Fruit fly (Drosophila melanogaster) whole organism, embryonic: ENCODE data around the gene CG7213.
A peak's percentile ranks its signal among the peaks of the same experiment; 100 is the strongest.

Source experiments
- Abd-B ChIP-seq: fragments of 200-800 bp; sonication (Bioruptor generic); optimal IDR thresholded peaks from 2 replicates; lab custom pipeline; 2018; ENCODE audit warnings: missing biosample characterization, mild to moderate bottlenecking, missing genetic modification characterization, moderate library complexity
- Bdp1 ChIP-seq: fragments of 200-800 bp; sonication (Bioruptor generic); optimal IDR thresholded peaks from 3 replicates; lab custom pipeline; 2016; ENCODE audit warnings: missing biosample characterization, missing genetic modification characterization
- Blimp-1 ChIP-seq: fragments of 200-800 bp; sonication (Bioruptor generic); optimal IDR thresholded peaks from 3 replicates; lab custom pipeline; 2018; ENCODE audit warnings: missing biosample characterization, missing genetic modification characterization, mild to moderate bottlenecking, moderate library complexity, missing genetic modification reagents
- Bteb2 ChIP-seq: fragments of 200-800 bp; sonication (Bioruptor generic); optimal IDR thresholded peaks from 2 replicates; lab custom pipeline; 2016; ENCODE audit warnings: missing biosample characterization, missing genetic modification characterization
- CG1024 ChIP-seq: fragments of 200-800 bp; sonication (Bioruptor generic); IDR thresholded peaks from 2 replicates; pipeline ENCODE4 v1.3.6; 2022; ENCODE audit warnings: missing biosample characterization, missing genetic modification characterization
- CG10321 ChIP-seq: fragments of 200-800 bp; sonication (Bioruptor generic); IDR thresholded peaks from 2 replicates; pipeline ENCODE4 v1.3.6; 2022; ENCODE audit warnings: missing biosample characterization, missing genetic modification characterization
- CG11504 ChIP-seq: fragments of 200-800 bp; sonication (Bioruptor generic); optimal IDR thresholded peaks from 3 replicates; lab custom pipeline; 2019; ENCODE audit warnings: missing biosample characterization, mild to moderate bottlenecking, missing genetic modification characterization, moderate library complexity
- CG1233 ChIP-seq: fragments of 200-800 bp; sonication (Bioruptor generic); optimal IDR thresholded peaks from 4 replicates; lab custom pipeline; 2018; ENCODE audit warnings: missing biosample characterization, mild to moderate bottlenecking, missing genetic modification characterization
- CG13424 ChIP-seq: fragments of 200-800 bp; sonication (Bioruptor generic); optimal IDR thresholded peaks from 2 replicates; lab custom pipeline; 2019; ENCODE audit warnings: missing biosample characterization, mild to moderate bottlenecking, missing genetic modification characterization, moderate library complexity
- CG14860 ChIP-seq: fragments of 200-800 bp; sonication (Bioruptor generic); IDR thresholded peaks from 3 replicates; pipeline ENCODE4 v1.3.6; 2022; ENCODE audit warnings: missing biosample characterization, missing genetic modification characterization; ENCODE audit not compliant: partially characterized antibody
- CG15601 ChIP-seq: fragments of 200-800 bp; sonication (Bioruptor generic); optimal IDR thresholded peaks from 3 replicates; lab custom pipeline; 2019; ENCODE audit warnings: missing biosample characterization, mild to moderate bottlenecking, missing genetic modification characterization, moderate library complexity
- CG1602 ChIP-seq: fragments of 200-800 bp; sonication (Bioruptor generic); optimal IDR thresholded peaks from 3 replicates; lab custom pipeline; 2016; ENCODE audit warnings: missing biosample characterization, missing genetic modification characterization
- CG2120 ChIP-seq: fragments of 200-800 bp; sonication (Bioruptor generic); optimal IDR thresholded peaks from 3 replicates; lab custom pipeline; 2016; ENCODE audit warnings: missing biosample characterization, missing genetic modification characterization
- CG2678 ChIP-seq: fragments of 200-800 bp; sonication (Bioruptor generic); optimal IDR thresholded peaks from 3 replicates; lab custom pipeline; 2019; ENCODE audit warnings: missing biosample characterization, mild to moderate bottlenecking, missing genetic modification characterization, moderate library complexity
- CG4282 ChIP-seq: fragments of 200-800 bp; sonication (Bioruptor generic); optimal IDR thresholded peaks from 2 replicates; lab custom pipeline; 2016; ENCODE audit warnings: missing biosample characterization, missing genetic modification characterization
- CG7963 ChIP-seq: fragments of 200-800 bp; sonication (Bioruptor generic); IDR thresholded peaks from 3 replicates; pipeline ENCODE4 v1.3.6; 2022; ENCODE audit warnings: missing biosample characterization, missing genetic modification characterization; ENCODE audit not compliant: partially characterized antibody
- Dip3 ChIP-seq: fragments of 200-800 bp; sonication (Bioruptor generic); optimal IDR thresholded peaks from 3 replicates; lab custom pipeline; 2016; ENCODE audit warnings: missing biosample characterization, missing genetic modification characterization
- HLHmδ ChIP-seq: fragments of 200-800 bp; sonication (Bioruptor generic); optimal IDR thresholded peaks from 2 replicates; lab custom pipeline; 2018; ENCODE audit warnings: missing biosample characterization, mild to moderate bottlenecking, missing genetic modification characterization, moderate library complexity
- Hr39 ChIP-seq: fragments of >200 bp; optimal IDR thresholded peaks from 2 replicates; lab custom pipeline; 2017
- Lpt ChIP-seq: fragments of >200 bp; optimal IDR thresholded peaks from 2 replicates; lab custom pipeline; 2018; ENCODE audit warnings: missing biosample characterization, missing genetic modification characterization
- NC2β ChIP-seq: fragments of 200-800 bp; sonication (Bioruptor generic); optimal IDR thresholded peaks from 2 replicates; lab custom pipeline; 2016; ENCODE audit warnings: missing biosample characterization, missing genetic modification characterization
- Nf-YA ChIP-seq: fragments of 200-800 bp; sonication (Bioruptor generic); IDR thresholded peaks from 2 replicates; pipeline ENCODE4 v1.3.6; 2022; ENCODE audit warnings: missing biosample characterization, missing genetic modification characterization
- Side ChIP-seq: fragments of 200-800 bp; sonication (Bioruptor generic); optimal IDR thresholded peaks from 2 replicates; lab custom pipeline; 2016; ENCODE audit warnings: missing biosample characterization, missing genetic modification characterization
- Sox102F ChIP-seq: fragments of 200-800 bp; sonication (Bioruptor generic); optimal IDR thresholded peaks from 2 replicates; lab custom pipeline; 2018; ENCODE audit warnings: missing biosample characterization, mild to moderate bottlenecking, missing genetic modification characterization, moderate library complexity
- Ssrp ChIP-seq: fragments of 200-800 bp; sonication (Bioruptor generic); optimal IDR thresholded peaks from 2 replicates; lab custom pipeline; 2018; ENCODE audit warnings: missing biosample characterization, mild to moderate bottlenecking, missing genetic modification characterization, moderate library complexity
- Usf ChIP-seq: fragments of 200-800 bp; sonication (Bioruptor generic); optimal IDR thresholded peaks from 2 replicates; lab custom pipeline; 2017; ENCODE audit warnings: missing genotype, missing biosample characterization, missing genetic modification characterization
- ato ChIP-seq: fragments of 200-800 bp; sonication (Bioruptor generic); IDR thresholded peaks from 2 replicates; pipeline ENCODE4 v1.3.6; 2022; ENCODE audit warnings: missing biosample characterization, missing genetic modification characterization; ENCODE audit not compliant: partially characterized antibody
- btn ChIP-seq: fragments of 200-800 bp; sonication (Bioruptor generic); optimal IDR thresholded peaks from 2 replicates; lab custom pipeline; 2016; ENCODE audit warnings: missing biosample characterization, missing genetic modification characterization
- cad ChIP-seq: fragments of >200 bp; optimal IDR thresholded peaks from 2 replicates; lab custom pipeline; 2017; ENCODE audit warnings: missing biosample characterization, missing genetic modification characterization
- crc ChIP-seq: fragments of 200-800 bp; sonication (Bioruptor generic); optimal IDR thresholded peaks from 2 replicates; lab custom pipeline; 2016; ENCODE audit warnings: missing biosample characterization, missing genetic modification characterization
- cwo ChIP-seq: fragments of 200-800 bp; sonication (Bioruptor generic); optimal IDR thresholded peaks from 3 replicates; lab custom pipeline; 2017; ENCODE audit warnings: missing biosample characterization, missing genetic modification characterization, mild to moderate bottlenecking, moderate library complexity, missing genetic modification reagents
- dysf ChIP-seq: fragments of 200-800 bp; sonication (Bioruptor generic); IDR thresholded peaks from 3 replicates; pipeline ENCODE4 v1.3.6; 2022; ENCODE audit warnings: missing biosample characterization, missing genetic modification characterization
- fu2 ChIP-seq: fragments of 200-800 bp; sonication (Bioruptor generic); optimal IDR thresholded peaks from 2 replicates; lab custom pipeline; 2016; ENCODE audit warnings: missing biosample characterization, missing genetic modification characterization
- gfzf ChIP-seq: fragments of 200-800 bp; sonication (Bioruptor generic); optimal IDR thresholded peaks from 2 replicates; lab custom pipeline; 2016; ENCODE audit warnings: missing biosample characterization, mild to moderate bottlenecking, missing genetic modification characterization, moderate library complexity
- gt ChIP-seq: fragments of 200-800 bp; sonication (Bioruptor generic); IDR thresholded peaks from 2 replicates; pipeline ENCODE4 v1.3.6; 2022; ENCODE audit warnings: missing biosample characterization, missing genetic modification characterization
- hb ChIP-seq: fragments of 200-800 bp; sonication (Bioruptor generic); IDR thresholded peaks from 3 replicates; pipeline ENCODE4 v1.3.6; 2022; ENCODE audit warnings: missing biosample characterization, missing genetic modification characterization; ENCODE audit not compliant: partially characterized antibody
- jumu ChIP-seq: fragments of 200-800 bp; sonication (Bioruptor generic); optimal IDR thresholded peaks from 3 replicates; lab custom pipeline; 2016; ENCODE audit warnings: missing biosample characterization, missing genetic modification characterization
- kah ChIP-seq: fragments of 200-800 bp; sonication (Bioruptor generic); optimal IDR thresholded peaks from 2 replicates; lab custom pipeline; 2018; ENCODE audit warnings: missing biosample characterization, mild to moderate bottlenecking, missing genetic modification characterization
- kay ChIP-seq: fragments of 200-800 bp; sonication (Bioruptor generic); optimal IDR thresholded peaks from 2 replicates; lab custom pipeline; 2016; ENCODE audit warnings: missing biosample characterization, missing genetic modification characterization
- lilli ChIP-seq: fragments of 200-800 bp; sonication (Bioruptor generic); optimal IDR thresholded peaks from 3 replicates; lab custom pipeline; 2016; ENCODE audit warnings: missing biosample characterization, missing genetic modification characterization
- maf-S ChIP-seq: fragments of 200-800 bp; sonication (Bioruptor generic); optimal IDR thresholded peaks from 2 replicates; lab custom pipeline; 2016; ENCODE audit warnings: missing biosample characterization, missing genetic modification characterization
- otp ChIP-seq: fragments of 200-800 bp; sonication (Bioruptor generic); IDR thresholded peaks from 3 replicates; pipeline ENCODE4, ENCODE4 v1.3.6; 2022; ENCODE audit warnings: missing biosample characterization, missing genetic modification characterization
- pho ChIP-seq: fragments of 200-800 bp; sonication (Bioruptor generic); optimal IDR thresholded peaks from 2 replicates; lab custom pipeline; 2016; ENCODE audit warnings: missing biosample characterization, missing genetic modification characterization
- run ChIP-seq: fragments of 200-800 bp; sonication (Bioruptor generic); optimal IDR thresholded peaks from 3 replicates; lab custom pipeline; 2018; ENCODE audit warnings: missing biosample characterization, mild to moderate bottlenecking, missing genetic modification characterization
- seq ChIP-seq: fragments of 200-800 bp; sonication (Bioruptor generic); IDR thresholded peaks from 2 replicates; pipeline ENCODE4 v1.3.6; 2022; ENCODE audit warnings: missing biosample characterization, missing genetic modification characterization
- so ChIP-seq: fragments of 200-800 bp; sonication (Bioruptor generic); IDR thresholded peaks from 3 replicates; pipeline ENCODE4 v1.3.6; 2022; ENCODE audit warnings: missing biosample characterization, missing genetic modification characterization
- toy ChIP-seq: fragments of 200-800 bp; sonication (Bioruptor generic); IDR thresholded peaks from 2 replicates; pipeline ENCODE4 v1.3.6; 2022; ENCODE audit warnings: missing biosample characterization, missing genetic modification characterization
- vfl ChIP-seq: fragments of 200-800 bp; sonication (Bioruptor generic); optimal IDR thresholded peaks from 2 replicates; lab custom pipeline; 2016; ENCODE audit warnings: missing biosample characterization, missing genetic modification characterization
- zen2 ChIP-seq: fragments of 200-800 bp; sonication (Bioruptor generic); IDR thresholded peaks from 3 replicates; pipeline ENCODE4 v1.3.6; 2022; ENCODE audit warnings: missing biosample characterization, missing genetic modification characterization; ENCODE audit not compliant: partially characterized antibody

Gene CG7213

dm6 chr3L:8186627-8187396 lies 53.6 kb downstream of the CG7213 start, which contains the start of the genes ERR and Atg18a (continued):
- TF ChIP-seq Sox102F: no peak
- TF ChIP-seq dysf (GFP tag; lab: Robert Waterston, UW): peak; percentile 90
- TF ChIP-seq CG15601: peak; percentile 87
- peak; percentile 75 for TF ChIP-seq Bteb2 (GFP tag; lab: Kevin White, UChicago)
- peak; percentile 60 for TF ChIP-seq Blimp-1
- 0 out of 3 replicates have a peak, but pooled peaks have one; percentile 50 for TF ChIP-seq otp
- peak; percentile 40 for TF ChIP-seq kay
- peak; percentile 72 for TF ChIP-seq vfl (GFP tag; lab: Kevin White, UChicago)
- TF ChIP-seq CG13424 (tag; lab: Kevin White, UChicago): peak; percentile 89
- TF ChIP-seq Bdp1 (GFP tag; lab: Kevin White, UChicago): peak; percentile 76
- peak; percentile 34; the same call in 1 of the 3 replicates for TF ChIP-seq CG7963 (GFP tag; lab: Robert Waterston, UW)
- TF ChIP-seq maf-S: peak; percentile 79
- TF ChIP-seq CG4282 (GFP tag; lab: Kevin White, UChicago): peak; percentile 4
- peak; percentile 88 for TF ChIP-seq Usf (GFP tag; lab: Kevin White, UChicago)
- peak; percentile 77 for TF ChIP-seq CG1233 (GFP tag; lab: Kevin White, UChicago)
- peak; percentile 92 for TF ChIP-seq lilli (GFP tag; lab: Kevin White, UChicago)
- TF ChIP-seq Abd-B (GFP tag; lab: Kevin White, UChicago): peak; percentile 92
- TF ChIP-seq CG1602 (GFP tag; lab: Kevin White, UChicago): peak; percentile 89
- peak; percentile 86 for TF ChIP-seq pho (GFP tag; lab: Kevin White, UChicago)
- peak; percentile 69 for TF ChIP-seq CG10321 (GFP tag; lab: Robert Waterston, UW)
- TF ChIP-seq gfzf (GFP tag; lab: Kevin White, UChicago): peak; percentile 11
- peak; percentile 36 for TF ChIP-seq crc (GFP tag; lab: Kevin White, UChicago)
- TF ChIP-seq gt (GFP tag; lab: Robert Waterston, UW): peak; percentile 71
- TF ChIP-seq run (tag; lab: Kevin White, UChicago): no peak
- TF ChIP-seq Nf-YA (GFP tag; lab: Robert Waterston, UW): no peak
- TF ChIP-seq Side (GFP tag; lab: Kevin White, UChicago): peak; percentile 68
- peak; percentile 88 for TF ChIP-seq Dip3 (GFP tag; lab: Kevin White, UChicago)
- TF ChIP-seq NC2β (GFP tag; lab: Kevin White, UChicago): peak; percentile 39
- TF ChIP-seq fu2 (GFP tag; lab: Kevin White, UChicago): peak; percentile 84
- TF ChIP-seq cwo (GFP tag; lab: Kevin White, UChicago): peak; percentile 51
- TF ChIP-seq Ssrp: peak; percentile 88
- TF ChIP-seq toy: peak; percentile 52; the same call in 1 of the 2 replicates
- TF ChIP-seq CG14860 (GFP tag; lab: Robert Waterston, UW): peak; percentile 36; the same call in 1 of the 3 replicates
- TF ChIP-seq cad (GFP tag; lab: Kevin White, UChicago): no peak
- TF ChIP-seq btn: peak; percentile 46
- peak; percentile 54; the same call in 1 of the 2 replicates for TF ChIP-seq CG1024 (GFP tag; lab: Robert Waterston, UW)
- TF ChIP-seq so (GFP tag; lab: Robert Waterston, UW): 0 out of 3 replicates have a peak, but pooled peaks have one; percentile 66
- peak; percentile 3 for TF ChIP-seq kah (GFP tag; lab: Kevin White, UChicago)
- TF ChIP-seq ato: no peak
- TF ChIP-seq zen2 (GFP tag; lab: Robert Waterston, UW): no peak
- peak; percentile 87 for TF ChIP-seq jumu
- TF ChIP-seq Lpt: no peak
- peak; percentile 84 for TF ChIP-seq CG2678 (tag; lab: Kevin White, UChicago)
- no peak for TF ChIP-seq Hr39
- TF ChIP-seq CG2120 (GFP tag; lab: Kevin White, UChicago): peak; percentile 93
- no peak for TF ChIP-seq HLHmδ (GFP tag; lab: Kevin White, UChicago)
- TF ChIP-seq seq: peak; percentile 77
- no peak for TF ChIP-seq CG11504 (tag; lab: Kevin White, UChicago)
- 0 out of 3 replicates have a peak, but pooled peaks have one; percentile 45 for TF ChIP-seq hb
